Worm (Caenorhabditis elegans) whole organism, L4 larva: ENCODE measurements around the gene T20D4.12.

ENCODE experiments used
- T26A8.4 ChIP-seq: fragments of 200-800 bp; sonication (Bioruptor generic); IDR thresholded peaks from 2 replicates; pipeline ENCODE4 v1.3.6; 2022; ENCODE audit warnings: missing genetic modification characterization, missing compliant biosample characterization
- Y105C5A.15 ChIP-seq: fragments of 200-800 bp; sonication (Bioruptor generic); IDR thresholded peaks from 2 replicates; pipeline ENCODE4 v1.3.6; 2022; ENCODE audit warnings: missing genetic modification characterization, missing compliant biosample characterization
- aha-1 ChIP-seq: fragments of 150-350 bp; peaks from one replicate; lab custom pipeline; 2014; ENCODE audit warnings: missing biosample characterization, missing genetic modification characterization
- arid-1 ChIP-seq: fragments of 200-800 bp; sonication (Bioruptor generic); conservative IDR thresholded peaks from 2 replicates; pipeline ENCODE4 v1.3.6; 2022; ENCODE audit warnings: missing genetic modification reagents, missing genetic modification characterization, missing compliant biosample characterization
- ceh-20 ChIP-seq: fragments of 200-800 bp; sonication (Bioruptor generic); IDR thresholded peaks from 2 replicates; pipeline ENCODE4 v1.3.6; 2022; ENCODE audit warnings: missing genetic modification reagents, missing genetic modification characterization, missing compliant biosample characterization
- ceh-32 ChIP-seq: sonication (generic microtip); optimal IDR thresholded peaks from 2 replicates; lab custom pipeline; 2016; ENCODE audit warnings: mild to moderate bottlenecking, missing genetic modification characterization, missing compliant biosample characterization; ENCODE audit not compliant: poor library complexity
- ceh-44 ChIP-seq: fragments of 200-800 bp; sonication (Bioruptor generic); IDR thresholded peaks from 2 replicates; pipeline ENCODE4 v1.3.6; 2022; ENCODE audit warnings: missing genetic modification reagents, missing genetic modification characterization, missing compliant biosample characterization
- ceh-62 ChIP-seq: sonication (generic microtip); optimal IDR thresholded peaks from 2 replicates; lab custom pipeline; 2017; ENCODE audit warnings: missing biosample characterization, missing genetic modification characterization
- ces-1 ChIP-seq: fragments of 150-350 bp; sonication (generic microtip); optimal IDR thresholded peaks from 4 replicates; lab custom pipeline; 2014; ENCODE audit warnings: missing biosample characterization, missing genetic modification reagents, missing genetic modification characterization
- daf-12 ChIP-seq: fragments of 150-350 bp; optimal IDR thresholded peaks from 2 replicates; lab custom pipeline; 2014; ENCODE audit warnings: missing biosample characterization, missing genetic modification reagents, missing genetic modification characterization
- daf-16 ChIP-seq, 3 experiments: sonication (generic microtip); optimal IDR thresholded peaks; 2 replicates each; lab custom pipeline; 2016 to 2017; ENCODE audit warnings: missing genetic modification characterization in 3 of 3, missing genetic modification reagents in 3 of 3, mild to moderate bottlenecking in 2 of 3, missing compliant biosample characterization in 2 of 3, missing biosample characterization in 1 of 3, moderate library complexity in 1 of 3
- dmd-6 ChIP-seq: fragments of 200-800 bp; sonication (Bioruptor generic); IDR thresholded peaks from 2 replicates; pipeline ENCODE4 v1.3.6; 2022; ENCODE audit warnings: missing genetic modification reagents, missing genetic modification characterization, missing compliant biosample characterization
- duxl-1 ChIP-seq: sonication (generic microtip); optimal IDR thresholded peaks from 2 replicates; lab custom pipeline; 2016; ENCODE audit warnings: mild to moderate bottlenecking, missing genetic modification characterization, moderate library complexity, missing compliant biosample characterization; ENCODE audit not compliant: poor library complexity
- hlh-11 ChIP-seq: fragments of 200-800 bp; sonication (Bioruptor generic); optimal IDR thresholded peaks from 2 replicates; lab custom pipeline; 2018; ENCODE audit warnings: mild to moderate bottlenecking, missing genetic modification characterization, missing compliant biosample characterization
- hlh-30 ChIP-seq: sonication (generic microtip); optimal IDR thresholded peaks from 2 replicates; lab custom pipeline; 2017; ENCODE audit warnings: antibody characterized with exemption, mild to moderate bottlenecking, missing genetic modification characterization, missing compliant biosample characterization; ENCODE audit not compliant: insufficient read depth
- lin-15B ChIP-seq: fragments of 150-350 bp; sonication (generic microtip); optimal IDR thresholded peaks from 3 replicates; lab custom pipeline; 2014; ENCODE audit warnings: missing biosample characterization, missing genetic modification characterization
- lin-38 ChIP-seq: fragments of 200-800 bp; sonication (Bioruptor generic); IDR thresholded peaks from 2 replicates; pipeline ENCODE4 v1.3.6; 2022; ENCODE audit warnings: missing genetic modification reagents, missing genetic modification characterization, missing compliant biosample characterization
- madf-9 ChIP-seq: fragments of 200-800 bp; sonication (Bioruptor generic); conservative IDR thresholded peaks from 2 replicates; pipeline ENCODE4 v1.3.6; 2022; ENCODE audit warnings: missing genetic modification reagents, missing genetic modification characterization, missing compliant biosample characterization
- mdt-29 ChIP-seq: fragments of 200-800 bp; sonication (Bioruptor generic); IDR thresholded peaks from 2 replicates; pipeline ENCODE4 v1.3.6; 2022; ENCODE audit warnings: missing genetic modification reagents, missing genetic modification characterization, missing compliant biosample characterization
- mep-1 ChIP-seq: fragments of 150-350 bp; sonication (generic microtip); optimal IDR thresholded peaks from 3 replicates; lab custom pipeline; 2014; ENCODE audit warnings: missing biosample characterization, missing genetic modification characterization
- nhr-10 ChIP-seq: fragments of 150-350 bp; optimal IDR thresholded peaks from 2 replicates; lab custom pipeline; 2014; ENCODE audit warnings: missing biosample characterization, missing genetic modification characterization
- nhr-111 ChIP-seq: fragments of 200-800 bp; sonication (Bioruptor generic); optimal IDR thresholded peaks from 2 replicates; lab custom pipeline; 2018; ENCODE audit warnings: mild to moderate bottlenecking, missing genetic modification characterization, missing compliant biosample characterization
- nhr-28 ChIP-seq: fragments of 150-350 bp; optimal IDR thresholded peaks from 2 replicates; lab custom pipeline; 2014; ENCODE audit warnings: missing biosample characterization, missing genetic modification characterization
- nhr-48 ChIP-seq: sonication (generic microtip); optimal IDR thresholded peaks from 2 replicates; lab custom pipeline; 2016; ENCODE audit warnings: mild to moderate bottlenecking, missing genetic modification characterization, missing compliant biosample characterization
- pha-4 ChIP-seq, 2 experiments: fragments of 150-350 bp in 1 of 2; fragments of 200-800 bp in 1 of 2; sonication (Bioruptor generic) in 1 of 2; IDR thresholded peaks in 1 of 2; optimal IDR thresholded peaks in 1 of 2; 2 replicates each; pipeline versions ENCODE4 v1.3.6 to Lab custom; 2014 to 2022; ENCODE audit warnings: missing genetic modification characterization in 2 of 2, missing genetic modification reagents in 2 of 2, missing biosample characterization in 1 of 2, missing compliant biosample characterization in 1 of 2
- pqm-1 ChIP-seq: sonication (generic microtip); optimal IDR thresholded peaks from 2 replicates; lab custom pipeline; 2017; ENCODE audit warnings: missing biosample characterization, missing genetic modification characterization
- set-16 ChIP-seq: fragments of 200-800 bp; sonication (Bioruptor generic); IDR thresholded peaks from 2 replicates; pipeline ENCODE4 v1.3.6; 2022; ENCODE audit warnings: missing genetic modification reagents, missing genetic modification characterization, missing compliant biosample characterization
- snpc-4 ChIP-seq: fragments of 150-350 bp; optimal IDR thresholded peaks from 2 replicates; lab custom pipeline; 2014; ENCODE audit warnings: missing biosample characterization, missing genetic modification characterization
- tra-1 ChIP-seq: fragments of 200-800 bp; sonication (Bioruptor generic); IDR thresholded peaks from 2 replicates; pipeline ENCODE4 v1.3.6; 2022; ENCODE audit warnings: missing genetic modification reagents, missing genetic modification characterization, missing compliant biosample characterization
- unc-39 ChIP-seq: sonication (generic microtip); optimal IDR thresholded peaks from 2 replicates; lab custom pipeline; 2017; ENCODE audit warnings: missing biosample characterization, missing genetic modification characterization
- unc-62 ChIP-seq, 3 experiments: fragments of 150-350 bp in 1 of 3; sonication (generic microtip); optimal IDR thresholded peaks in 2 of 3; peaks in 1 of 3; 1 replicate in 1 of 3; 2 replicates in 2 of 3; lab custom pipeline; 2014 to 2017; ENCODE audit warnings: missing biosample characterization in 3 of 3, missing genetic modification characterization in 3 of 3, missing genetic modification reagents in 3 of 3, missing genotype in 1 of 3
- vab-7 ChIP-seq: fragments of 200-800 bp; sonication (Bioruptor generic); IDR thresholded peaks from 2 replicates; pipeline ENCODE4 v1.3.6; 2022; ENCODE audit warnings: missing genetic modification reagents, missing genetic modification characterization, missing compliant biosample characterization
- zip-2 ChIP-seq: fragments of 150-350 bp; optimal IDR thresholded peaks from 2 replicates; lab custom pipeline; 2014; ENCODE audit warnings: missing biosample characterization, missing genetic modification characterization
- ztf-11 ChIP-seq: fragments of 150-350 bp; optimal IDR thresholded peaks from 2 replicates; lab custom pipeline; 2014; ENCODE audit warnings: missing biosample characterization, missing genetic modification characterization
- ztf-7 ChIP-seq: fragments of 150-350 bp; optimal IDR thresholded peaks from 2 replicates; lab custom pipeline; 2014; ENCODE audit warnings: missing biosample characterization, missing genetic modification characterization

Gene T20D4.12

DNA sequence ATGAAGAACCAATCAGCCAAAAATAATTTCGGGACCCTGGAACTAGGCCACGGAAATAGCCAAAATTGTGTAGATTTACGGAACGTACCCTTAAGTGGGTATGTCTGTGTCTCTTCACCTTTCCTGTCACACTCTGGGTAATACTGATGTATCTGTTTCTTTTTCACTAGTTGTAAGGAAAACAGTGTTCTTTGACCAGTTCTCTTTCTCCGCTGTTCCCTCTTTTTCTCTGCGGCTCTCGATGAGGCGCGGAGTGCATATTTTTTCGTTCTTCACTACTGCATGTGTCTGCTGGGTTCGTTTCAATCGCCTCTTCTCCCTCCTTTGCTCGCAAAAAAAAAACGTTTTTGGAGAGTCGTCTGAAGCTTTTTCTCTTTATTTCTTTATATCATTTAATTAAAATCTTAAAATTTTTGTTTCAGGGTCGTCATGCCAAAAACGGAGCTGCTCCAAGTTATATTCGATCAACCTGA, 13.3 kb downstream of the T20D4.12 start, which contains the start of gene arrd-22:
TSS of gene arrd-22 (plus strand) at position 423 of the 473 bp plus-strand sequence.
- TF ChIP-seq pqm-1 (tag; lab: Kevin White, UChicago) (no peak), madf-9 (GFP tag; lab: Robert Waterston, UW) (no peak), nhr-48 (tag; lab: Kevin White, UChicago) (peak; percentile 23), daf-16 (GFP tag; optimal IDR thresholded peaks at IDR 0.05; lab: Kevin White, UChicago) (no peak), daf-16 (tag; optimal IDR thresholded peaks at IDR 0.05; lab: Kevin White, UChicago) (no peak), tra-1 (0 out of 2 replicates have a peak, but pooled peaks have one; percentile 35), dmd-6 (GFP tag; lab: Robert Waterston, UW) (peak; percentile 74), T26A8.4 (GFP tag; lab: Robert Waterston, UW) (no peak), hlh-11 (peak; percentile 43), unc-62 (GFP tag; optimal IDR thresholded peaks at IDR 0.05 in 1 of 2; lab: Kevin White, UChicago) (peak in 1 of 2 experiments; percentile 94), unc-62 (tag; optimal IDR thresholded peaks at IDR 0.05; lab: Kevin White, UChicago) (no peak), lin-38 (GFP tag; lab: Robert Waterston, UW) (no peak), Y105C5A.15 (no peak), vab-7 (GFP tag; lab: Robert Waterston, UW) (no peak), nhr-28 (tag; lab: Kevin White, UChicago) (peak; percentile 53), duxl-1 (tag; lab: Kevin White, UChicago) (peak; percentile 75), set-16 (GFP tag; lab: Robert Waterston, UW) (no peak), ces-1 (GFP tag; lab: Kevin White, UChicago) (peak; percentile 4), aha-1 (peak; percentile 36)

DNA sequence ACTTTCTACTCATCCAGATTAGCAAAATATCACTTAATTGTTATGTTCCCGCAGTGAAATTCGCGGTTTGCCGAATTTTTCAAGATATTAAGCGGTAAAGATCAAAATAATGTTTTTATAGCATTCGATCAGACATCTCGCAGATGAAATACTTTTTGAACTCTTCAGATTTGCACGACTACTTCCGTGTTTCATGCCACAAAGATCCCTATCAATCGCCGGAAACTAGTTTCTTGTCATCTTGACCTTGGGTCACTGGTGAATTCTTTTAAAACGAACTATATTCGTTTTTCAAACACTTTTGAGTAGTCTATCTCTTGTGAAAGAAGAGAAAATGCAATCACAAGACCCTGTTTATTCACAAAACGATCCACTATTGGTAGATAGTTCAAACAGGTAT, 16.1 kb downstream of the T20D4.12 start, which contains the start of gene txt-11:
TSS of gene txt-11 (plus strand) at position 301 of the 400 bp plus-strand sequence.
- TF ChIP-seq dmd-6 (GFP tag; lab: Robert Waterston, UW) (0 out of 2 replicates have a peak, but pooled peaks have one; percentile 15), hlh-30 (no peak), ceh-20 (GFP tag; lab: Robert Waterston, UW) (no peak)

DNA sequence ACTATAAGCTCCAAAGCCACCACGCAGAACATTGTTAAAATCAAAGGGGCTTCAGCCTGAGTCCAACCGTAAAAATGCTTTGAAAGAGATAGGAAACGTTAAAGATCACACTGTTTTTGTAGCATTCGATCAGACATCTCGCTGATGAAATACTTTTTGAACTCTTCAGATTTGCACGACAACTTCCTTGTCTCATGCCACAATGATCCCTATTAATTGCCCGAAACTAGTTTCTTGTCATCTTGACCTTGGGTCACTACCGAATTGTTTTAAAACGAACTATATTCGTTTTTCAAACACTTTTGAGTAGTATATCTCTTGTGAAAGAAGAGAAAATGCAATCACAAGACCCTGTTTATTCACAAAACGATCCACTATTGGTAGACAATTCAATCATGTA, 21.1 kb downstream of the T20D4.12 start, which contains the start of gene T20D4.3:
TSS of gene T20D4.3 (plus strand) at position 301 of the 400 bp plus-strand sequence.
- TF ChIP-seq ceh-62 (tag; lab: Kevin White, UChicago) (no peak), unc-62 (GFP tag; optimal IDR thresholded peaks at IDR 0.05 in 1 of 2; lab: Kevin White, UChicago) (peak in 1 of 2 experiments; percentile 61), unc-62 (tag; optimal IDR thresholded peaks at IDR 0.05; lab: Kevin White, UChicago) (no peak)

DNA sequence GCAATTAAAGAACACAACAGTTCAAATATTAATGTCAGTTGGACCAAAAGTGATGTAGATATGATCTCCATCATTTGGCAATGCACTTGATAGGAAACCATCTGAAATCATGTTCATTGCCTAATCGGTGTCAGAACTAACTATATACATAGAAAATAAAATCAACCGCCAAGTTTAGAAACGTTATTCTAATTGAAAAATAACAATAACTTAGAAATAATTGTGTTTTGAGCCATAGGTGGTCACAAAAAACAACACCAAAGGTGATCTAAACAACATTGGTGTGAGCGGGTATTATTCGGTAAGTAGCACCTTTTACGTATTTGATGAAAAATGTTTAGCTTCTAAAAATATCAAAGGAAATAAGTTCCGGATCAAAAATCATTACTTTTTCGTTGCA, 27.5 kb downstream of the T20D4.12 start, which contains the start of gene srab-21:
TSS of gene srab-21 (minus strand) at position 101 of the 400 bp plus-strand sequence.
- TF ChIP-seq unc-62 (GFP tag; optimal IDR thresholded peaks at IDR 0.05 in 1 of 2; lab: Kevin White, UChicago) = peak in 1 of 2 experiments; percentile 15
- TF ChIP-seq unc-62 (tag; optimal IDR thresholded peaks at IDR 0.05; lab: Kevin White, UChicago) = no peak
- no peak for TF ChIP-seq set-16 (GFP tag; lab: Robert Waterston, UW)
- TF ChIP-seq, all 104 proteins: peak for 1

DNA sequence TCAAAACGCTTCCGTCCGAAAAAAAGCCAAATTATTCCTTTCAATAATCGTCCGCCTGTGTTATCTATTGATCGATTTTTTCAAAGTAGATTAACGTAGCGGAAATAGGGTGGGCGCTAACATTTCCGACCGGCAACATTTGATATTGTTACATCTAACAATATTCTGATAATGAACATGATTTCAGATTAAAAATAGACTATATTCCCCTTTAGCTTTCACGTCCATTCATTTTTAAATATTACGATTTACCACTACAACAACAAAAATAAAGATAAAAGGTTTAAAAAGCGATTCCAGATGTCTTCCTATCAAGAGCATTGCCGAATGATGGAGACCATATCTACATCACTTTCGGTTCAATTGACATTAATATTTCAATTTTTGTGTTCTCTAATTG, 29.2 kb downstream of the T20D4.12 start, which contains the start of gene srab-22:
TSS of gene srab-22 (plus strand) at position 301 of the 400 bp plus-strand sequence.
- no peak for TF ChIP-seq ceh-32 (tag; lab: Kevin White, UChicago)
- TF ChIP-seq unc-62 (GFP tag; optimal IDR thresholded peaks at IDR 0.05 in 1 of 2; lab: Kevin White, UChicago) = peak in 1 of 2 experiments; percentile 14
- TF ChIP-seq unc-62 (tag; optimal IDR thresholded peaks at IDR 0.05; lab: Kevin White, UChicago) = no peak
- TF ChIP-seq ztf-11 (tag; lab: Kevin White, UChicago) = no peak

DNA sequence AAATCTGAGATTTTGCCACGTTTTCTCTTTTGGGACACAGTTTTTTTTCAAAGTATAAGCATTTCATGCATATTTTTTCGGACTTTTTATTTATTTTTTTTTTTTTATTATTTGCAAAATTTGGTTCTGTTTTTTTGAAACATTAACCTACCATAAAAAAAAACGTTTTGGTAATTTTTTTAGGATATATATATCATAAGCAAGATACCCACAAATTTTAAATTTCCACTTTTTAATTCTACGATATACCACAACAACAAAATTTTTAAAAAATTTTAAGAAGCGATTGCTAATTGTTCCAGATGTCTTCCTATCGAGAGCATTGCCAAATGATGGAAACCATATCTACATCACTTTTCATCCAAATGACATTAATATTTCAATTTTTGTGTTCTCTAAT, 31.8 kb downstream of the T20D4.12 start, which contains the start of gene srab-20:
TSS of gene srab-20 (plus strand) at position 301 of the 400 bp plus-strand sequence.
- TF ChIP-seq lin-15B (no peak), daf-12 (tag; lab: Kevin White, UChicago) (no peak), ceh-44 (GFP tag; lab: Robert Waterston, UW) (no peak), ztf-7 (tag; lab: Kevin White, UChicago) (no peak), lin-38 (GFP tag; lab: Robert Waterston, UW) (no peak), madf-9 (GFP tag; lab: Robert Waterston, UW) (no peak), mep-1 (no peak), pha-4 (GFP tag; IDR thresholded peaks at IDR 0.05; lab: Robert Waterston, UW) (no peak), pha-4 (tag; optimal IDR thresholded peaks at IDR 0.05; lab: Kevin White, UChicago) (no peak), arid-1 (GFP tag; lab: Robert Waterston, UW) (no peak), unc-39 (tag; lab: Kevin White, UChicago) (no peak), pqm-1 (tag; lab: Kevin White, UChicago) (no peak), snpc-4 (no peak), nhr-10 (tag; lab: Kevin White, UChicago) (no peak), nhr-111 (GFP tag; lab: Kevin White, UChicago) (no peak), zip-2 (no peak), mdt-29 (no peak)
